Worm (Caenorhabditis elegans) whole organism, L4/young adult: ENCODE results near the gene clec-35.

Experiments
- W03F9.2 ChIP-seq: fragments of 150-350 bp; optimal IDR thresholded peaks from 2 replicates; lab custom pipeline; 2014; ENCODE audit warnings: missing biosample characterization, missing genetic modification characterization
- dao-5 ChIP-seq: sonication (generic microtip); optimal IDR thresholded peaks from 2 replicates; lab custom pipeline; 2016; ENCODE audit warnings: missing genotype, missing genetic modification characterization, moderate library complexity, missing compliant biosample characterization
- him-1 ChIP-seq: sonication (generic microtip); optimal IDR thresholded peaks from 2 replicates; lab custom pipeline; 2016; ENCODE audit warnings: missing genotype, missing genetic modification reagents, missing genetic modification characterization, missing compliant biosample characterization

ce11 chrV:16833672-16834071 is 20.2 kb downstream of the clec-35 start:
- no peak for TF ChIP-seq dao-5
- no peak for TF ChIP-seq W03F9.2 (tag; lab: Kevin White, UChicago)
- TF ChIP-seq him-1 (tag; lab: Kevin White, UChicago), result no peak
